Worm (Caenorhabditis elegans) whole organism, young adult: ENCODE measurements around the gene Y66C5A.1.

Source experiments
- B0261.1 ChIP-seq: sonication (generic microtip); optimal IDR thresholded peaks from 2 replicates; lab custom pipeline; 2016; ENCODE audit warnings: mild to moderate bottlenecking, missing genetic modification characterization, moderate library complexity, missing compliant biosample characterization
- C06A6.2 ChIP-seq: fragments of 200-800 bp; sonication (Bioruptor generic); conservative IDR thresholded peaks from 2 replicates; pipeline ENCODE4 v1.3.6; 2022; ENCODE audit warnings: missing genetic modification characterization, missing compliant biosample characterization
- D2030.7 ChIP-seq: fragments of 200-800 bp; sonication (Bioruptor generic); IDR thresholded peaks from 2 replicates; pipeline ENCODE4 v1.3.6; 2022; ENCODE audit warnings: missing genetic modification reagents, missing genetic modification characterization, missing compliant biosample characterization
- F33H1.4 ChIP-seq: fragments of 200-800 bp; sonication (Bioruptor generic); IDR thresholded peaks from 2 replicates; pipeline ENCODE4 v1.3.6; 2022; ENCODE audit warnings: missing genetic modification reagents, missing genetic modification characterization, missing compliant biosample characterization
- F37B4.10 ChIP-seq: fragments of 200-800 bp; sonication (Bioruptor generic); IDR thresholded peaks from 2 replicates; pipeline ENCODE4 v1.3.6; 2022; ENCODE audit warnings: missing genetic modification characterization, missing compliant biosample characterization
- Y56A3A.18 ChIP-seq: fragments of 200-800 bp; sonication (Bioruptor generic); IDR thresholded peaks from 2 replicates; pipeline ENCODE4 v1.3.6; 2022; ENCODE audit warnings: missing genetic modification reagents, missing genetic modification characterization, missing compliant biosample characterization
- ZK185.1 ChIP-seq: sonication (generic microtip); optimal IDR thresholded peaks from 2 replicates; lab custom pipeline; 2016; ENCODE audit warnings: mild to moderate bottlenecking, missing genetic modification characterization, missing compliant biosample characterization; ENCODE audit not compliant: poor library complexity, severe bottlenecking
- atf-7 ChIP-seq: sonication (generic microtip); optimal IDR thresholded peaks from 2 replicates; lab custom pipeline; 2017; ENCODE audit warnings: mild to moderate bottlenecking, missing genetic modification characterization, missing compliant biosample characterization
- attf-3 ChIP-seq: fragments of 200-800 bp; sonication (Bioruptor generic); conservative IDR thresholded peaks from 2 replicates; pipeline ENCODE4 v1.3.6; 2022; ENCODE audit warnings: missing genetic modification reagents, missing genetic modification characterization, missing compliant biosample characterization
- attf-5 ChIP-seq: fragments of 200-800 bp; sonication (Bioruptor generic); optimal IDR thresholded peaks from 2 replicates; lab custom pipeline; 2018; ENCODE audit warnings: mild to moderate bottlenecking, missing genetic modification characterization, missing compliant biosample characterization
- bed-1 ChIP-seq: fragments of 200-800 bp; sonication (Bioruptor generic); IDR thresholded peaks from 2 replicates; pipeline ENCODE4 v1.3.6; 2022; ENCODE audit warnings: missing genetic modification reagents, missing genetic modification characterization, missing compliant biosample characterization
- bed-2 ChIP-seq: fragments of 200-800 bp; sonication (Bioruptor generic); IDR thresholded peaks from 2 replicates; pipeline ENCODE4 v1.3.6; 2022; ENCODE audit warnings: missing genetic modification reagents, missing genetic modification characterization, missing compliant biosample characterization
- ceh-91 ChIP-seq: fragments of 200-800 bp; sonication (Bioruptor generic); IDR thresholded peaks from 2 replicates; pipeline ENCODE4 v1.3.6; 2022; ENCODE audit warnings: missing genetic modification reagents, missing genetic modification characterization, missing compliant biosample characterization
- chd-7 ChIP-seq: sonication (generic microtip); optimal IDR thresholded peaks from 2 replicates; lab custom pipeline; 2016; ENCODE audit warnings: mild to moderate bottlenecking, missing genetic modification characterization, moderate library complexity, missing compliant biosample characterization
- die-1 ChIP-seq: sonication (generic microtip); optimal IDR thresholded peaks from 2 replicates; lab custom pipeline; 2016; ENCODE audit warnings: missing genotype, mild to moderate bottlenecking, missing genetic modification characterization, missing compliant biosample characterization
- dox-1 ChIP-seq: fragments of 200-800 bp; sonication (Bioruptor generic); IDR thresholded peaks from 2 replicates; pipeline ENCODE4 v1.3.6; 2022; ENCODE audit warnings: missing genetic modification reagents, missing genetic modification characterization, missing compliant biosample characterization
- dpff-1 ChIP-seq: sonication (generic microtip); optimal IDR thresholded peaks from 2 replicates; lab custom pipeline; 2017; ENCODE audit warnings: mild to moderate bottlenecking, missing genetic modification characterization, missing compliant biosample characterization
- dpl-1 ChIP-seq: fragments of 150-350 bp; optimal IDR thresholded peaks from 2 replicates; lab custom pipeline; 2014; ENCODE audit warnings: missing biosample characterization, missing genetic modification reagents, missing genetic modification characterization
- egrh-3 ChIP-seq: fragments of 200-800 bp; sonication (Bioruptor generic); IDR thresholded peaks from 2 replicates; pipeline ENCODE4 v1.3.6; 2022; ENCODE audit warnings: missing genetic modification reagents, missing genetic modification characterization, missing compliant biosample characterization
- ekl-4 ChIP-seq: fragments of 200-800 bp; sonication (Bioruptor generic); IDR thresholded peaks from 2 replicates; pipeline ENCODE4 v1.3.6; 2022; ENCODE audit warnings: missing genetic modification reagents, missing genetic modification characterization, missing compliant biosample characterization
- him-1 ChIP-seq: sonication (generic microtip); optimal IDR thresholded peaks from 2 replicates; lab custom pipeline; 2016; ENCODE audit warnings: missing genotype, missing genetic modification reagents, missing genetic modification characterization, missing compliant biosample characterization
- hlh-12 ChIP-seq: sonication (generic microtip); optimal IDR thresholded peaks from 2 replicates; lab custom pipeline; 2016; ENCODE audit warnings: missing genetic modification characterization, missing compliant biosample characterization
- hmg-1.2 ChIP-seq: fragments of 200-800 bp; sonication (Bioruptor generic); IDR thresholded peaks from 2 replicates; pipeline ENCODE4 v1.3.6; 2022; ENCODE audit warnings: missing genetic modification reagents, missing genetic modification characterization, missing compliant biosample characterization
- hmg-20 ChIP-seq: fragments of 200-800 bp; sonication (Bioruptor generic); IDR thresholded peaks from 2 replicates; pipeline ENCODE4 v1.3.6; 2022; ENCODE audit warnings: missing genetic modification reagents, missing genetic modification characterization, missing compliant biosample characterization
- lag-1 ChIP-seq: fragments of 200-800 bp; sonication (Bioruptor generic); IDR thresholded peaks from 2 replicates; pipeline ENCODE4 v1.3.6; 2022; ENCODE audit warnings: missing genetic modification reagents, missing genetic modification characterization, missing compliant biosample characterization
- let-607 ChIP-seq, 2 experiments: fragments of 200-800 bp in 1 of 2; sonication (Bioruptor generic) in 1 of 2; sonication (generic microtip) in 1 of 2; optimal IDR thresholded peaks; 2 replicates each; lab custom pipeline; 2016 to 2018; ENCODE audit warnings: mild to moderate bottlenecking in 2 of 2, missing compliant biosample characterization in 2 of 2, missing genetic modification characterization in 2 of 2, moderate library complexity in 2 of 2, missing genotype in 1 of 2
- lin-35 ChIP-seq, 3 experiments: fragments of 150-350 bp in 2 of 3; sonication (generic microtip) in 1 of 3; optimal IDR thresholded peaks; 2 replicates each; lab custom pipeline; 2014 to 2018; ENCODE audit warnings: missing biosample characterization in 3 of 3, missing genetic modification characterization in 3 of 3, missing genetic modification reagents in 3 of 3
- lin-40 ChIP-seq: sonication (generic microtip); optimal IDR thresholded peaks from 2 replicates; lab custom pipeline; 2016; ENCODE audit warnings: missing genetic modification characterization, mild to moderate bottlenecking, missing compliant biosample characterization, missing genotype, missing genetic modification reagents
- lir-1 ChIP-seq: fragments of 200-800 bp; sonication (Bioruptor generic); conservative IDR thresholded peaks from 2 replicates; pipeline ENCODE4 v1.3.6; 2022; ENCODE audit warnings: missing genetic modification reagents, missing genetic modification characterization, missing compliant biosample characterization
- madf-10 ChIP-seq: sonication (generic microtip); optimal IDR thresholded peaks from 2 replicates; lab custom pipeline; 2016; ENCODE audit warnings: mild to moderate bottlenecking, missing genetic modification characterization, missing compliant biosample characterization
- madf-3 ChIP-seq: fragments of 200-800 bp; sonication (Bioruptor generic); IDR thresholded peaks from 2 replicates; pipeline ENCODE4 v1.3.6; 2022; ENCODE audit warnings: missing genetic modification reagents, missing genetic modification characterization, missing compliant biosample characterization
- madf-6 ChIP-seq: fragments of 200-800 bp; sonication (Bioruptor generic); IDR thresholded peaks from 2 replicates; pipeline ENCODE4 v1.3.6; 2022; ENCODE audit warnings: missing genetic modification reagents, missing genetic modification characterization, missing compliant biosample characterization
- mcd-1 ChIP-seq: fragments of 200-800 bp; sonication (Bioruptor generic); IDR thresholded peaks from 2 replicates; pipeline ENCODE4 v1.3.6; 2022; ENCODE audit warnings: missing genetic modification reagents, missing genetic modification characterization, missing compliant biosample characterization
- mes-4 ChIP-seq: sonication (generic microtip); optimal IDR thresholded peaks from 2 replicates; lab custom pipeline; 2016; ENCODE audit warnings: missing genotype, missing genetic modification characterization, missing compliant biosample characterization
- nfyb-1 ChIP-seq: fragments of 200-800 bp; sonication (Bioruptor generic); IDR thresholded peaks from 2 replicates; pipeline ENCODE4 v1.3.6; 2022; ENCODE audit warnings: missing genetic modification reagents, missing genetic modification characterization, missing compliant biosample characterization
- nhr-179 ChIP-seq: sonication (generic microtip); optimal IDR thresholded peaks from 2 replicates; lab custom pipeline; 2016; ENCODE audit warnings: mild to moderate bottlenecking, missing genetic modification characterization, missing compliant biosample characterization
- nhr-27 ChIP-seq: fragments of 200-800 bp; sonication (Bioruptor generic); optimal IDR thresholded peaks from 2 replicates; lab custom pipeline; 2018; ENCODE audit warnings: mild to moderate bottlenecking, missing genetic modification characterization, moderate library complexity, missing compliant biosample characterization
- nhr-80 ChIP-seq: sonication (generic microtip); optimal IDR thresholded peaks from 2 replicates; lab custom pipeline; 2016; ENCODE audit warnings: missing genetic modification characterization, missing compliant biosample characterization
- rcor-1 ChIP-seq: fragments of 200-800 bp; sonication (Bioruptor generic); IDR thresholded peaks from 2 replicates; pipeline ENCODE4 v1.3.6; 2022; ENCODE audit warnings: missing genetic modification reagents, missing genetic modification characterization, missing compliant biosample characterization
- repo-1 ChIP-seq: sonication (generic microtip); optimal IDR thresholded peaks from 2 replicates; lab custom pipeline; 2017; ENCODE audit warnings: mild to moderate bottlenecking, missing genetic modification characterization, missing compliant biosample characterization
- sea-2 ChIP-seq: fragments of 200-800 bp; sonication (Bioruptor generic); IDR thresholded peaks from 2 replicates; pipeline ENCODE4 v1.3.6; 2022; ENCODE audit warnings: missing genetic modification characterization, missing compliant biosample characterization
- snpc-1.3 ChIP-seq: sonication (generic microtip); optimal IDR thresholded peaks from 2 replicates; lab custom pipeline; 2017; ENCODE audit warnings: missing genetic modification characterization, mild to moderate bottlenecking, missing compliant biosample characterization, antibody characterized with exemption, moderate library complexity, missing genotype, missing genetic modification reagents; ENCODE audit not compliant: insufficient read depth
- snpc-4 ChIP-seq, 5 experiments: fragments of 150-350 bp in 1 of 5; sonication (generic microtip) in 4 of 5; optimal IDR thresholded peaks; 2 replicates each; lab custom pipeline; 2014 to 2018; ENCODE audit warnings: missing genetic modification characterization in 5 of 5, missing biosample characterization in 3 of 5, antibody characterized with exemption in 2 of 5, mild to moderate bottlenecking in 2 of 5, missing compliant biosample characterization in 2 of 5, missing genotype in 2 of 5, moderate library complexity in 2 of 5, missing genetic modification reagents in 1 of 5
- unc-62 ChIP-seq: fragments of 150-350 bp; optimal IDR thresholded peaks from 2 replicates; lab custom pipeline; 2014; ENCODE audit warnings: missing biosample characterization, missing genetic modification reagents, missing genetic modification characterization
- ztf-18 ChIP-seq: sonication (generic microtip); optimal IDR thresholded peaks from 2 replicates; lab custom pipeline; 2016; ENCODE audit warnings: missing genotype, mild to moderate bottlenecking, missing genetic modification characterization, missing compliant biosample characterization
- ztf-3 ChIP-seq: fragments of 200-800 bp; sonication (Bioruptor generic); optimal IDR thresholded peaks from 2 replicates; lab custom pipeline; 2018; ENCODE audit warnings: mild to moderate bottlenecking, missing genetic modification characterization, missing compliant biosample characterization

Gene Y66C5A.1

ce11 chrX:14480248-14480647, 24.9 kb upstream of the Y66C5A.1 start, which contains the start of gene gfi-3 (continued):
- peak; percentile 69 for TF ChIP-seq mcd-1 (GFP tag; lab: Robert Waterston, UW)
- peak; percentile 84 for TF ChIP-seq lin-40 (tag; lab: Kevin White, UChicago)
- TF ChIP-seq madf-3 (GFP tag; lab: Robert Waterston, UW): 0 out of 2 replicates have a peak, but pooled peaks have one; percentile 20
- TF ChIP-seq egrh-3 (GFP tag; lab: Robert Waterston, UW): no peak
- no peak for TF ChIP-seq dpl-1
- TF ChIP-seq madf-6: no peak
- peak; percentile 72 for TF ChIP-seq hmg-20 (GFP tag; lab: Robert Waterston, UW)
- TF ChIP-seq repo-1: no peak
- peak; percentile 65 for TF ChIP-seq ZK185.1 (tag; lab: Kevin White, UChicago)
- TF ChIP-seq F37B4.10 (GFP tag; lab: Robert Waterston, UW): no peak
- peak; percentile 32 for TF ChIP-seq B0261.1 (tag; lab: Kevin White, UChicago)
- no peak for TF ChIP-seq snpc-4 (GFP tag; optimal IDR thresholded peaks at IDR 0.05; lab: Kevin White, UChicago)
- TF ChIP-seq snpc-4 (tag; optimal IDR thresholded peaks at IDR 0.05; lab: Kevin White, UChicago): peak; percentile 67 to 92 (median 89)
- TF ChIP-seq atf-7 (tag; lab: Kevin White, UChicago): no peak
- TF ChIP-seq C06A6.2 (GFP tag; lab: Robert Waterston, UW): 0 out of 2 replicates have a peak, but pooled peaks have one; percentile 33
- TF ChIP-seq dpff-1 (tag; lab: Kevin White, UChicago): no peak
- no peak for TF ChIP-seq sea-2
- no peak for TF ChIP-seq attf-3 (GFP tag; lab: Robert Waterston, UW)
- TF ChIP-seq nhr-179 (tag; lab: Kevin White, UChicago): no peak
- peak in 1 of 2 experiments; percentile 11 for TF ChIP-seq let-607 (tag; optimal IDR thresholded peaks at IDR 0.05; lab: Kevin White, UChicago)
- TF ChIP-seq hmg-1.2 (GFP tag; lab: Robert Waterston, UW): peak; percentile 79
- TF ChIP-seq bed-1 (GFP tag; lab: Robert Waterston, UW): no peak
- TF ChIP-seq lir-1 (GFP tag; lab: Robert Waterston, UW): no peak
- TF ChIP-seq ceh-91 (GFP tag; lab: Robert Waterston, UW): no peak
- TF ChIP-seq attf-5 (GFP tag; lab: Kevin White, UChicago): peak; percentile 74
- peak; percentile 94 for TF ChIP-seq ztf-18 (tag; lab: Kevin White, UChicago)
- peak; percentile 70 for TF ChIP-seq nhr-80
- TF ChIP-seq ekl-4 (GFP tag; lab: Robert Waterston, UW): no peak
- TF ChIP-seq hlh-12 (tag; lab: Kevin White, UChicago): no peak
- 0 out of 2 replicates have a peak, but pooled peaks have one; percentile 50 for TF ChIP-seq nfyb-1 (GFP tag; lab: Robert Waterston, UW)
- TF ChIP-seq F33H1.4: no peak
- TF ChIP-seq rcor-1: 0 out of 2 replicates have a peak, but pooled peaks have one; percentile 32
- peak; percentile 25 for TF ChIP-seq madf-10

DNA sequence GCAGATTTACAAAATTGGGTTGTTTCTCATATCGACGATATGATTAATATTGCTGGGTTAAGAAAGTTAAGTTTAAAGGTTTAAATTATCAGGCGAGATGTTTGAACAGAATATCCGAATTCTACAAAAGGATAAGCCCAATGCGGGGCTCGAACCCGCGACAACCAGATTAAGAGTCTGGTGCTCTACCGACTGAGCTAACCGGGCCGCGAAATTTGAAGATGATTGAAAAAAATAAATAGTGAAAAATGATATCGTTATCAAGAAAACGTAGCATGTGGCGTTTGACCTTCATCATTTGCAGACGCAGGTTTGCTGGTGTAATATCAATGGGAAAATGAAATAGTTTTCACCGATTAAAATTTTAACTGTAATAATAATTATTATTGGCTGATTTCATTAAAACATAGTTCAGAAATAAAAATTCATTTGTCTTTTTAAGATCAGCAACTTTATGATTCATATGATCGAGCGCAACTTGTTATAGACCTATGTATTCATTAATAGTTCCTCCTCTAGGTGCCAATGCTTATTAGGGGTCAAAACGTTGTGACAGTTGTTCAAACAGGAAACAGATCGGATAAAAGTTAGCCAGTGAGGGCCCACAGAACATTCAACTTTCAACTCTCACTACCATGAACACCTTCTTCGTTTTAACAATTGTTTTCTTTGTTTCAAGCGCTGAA, 23.6 kb upstream of the Y66C5A.1 start, which contains the start of gene M163.11:
Gene M163.11, plus strand, starts transcription at position 636 of the 686 bp plus-strand sequence.
- TF ChIP-seq unc-62 (no peak), hmg-1.2 (GFP tag; lab: Robert Waterston, UW) (peak; percentile 69), lag-1 (GFP tag; lab: Robert Waterston, UW) (no peak), B0261.1 (tag; lab: Kevin White, UChicago) (peak; percentile 82), Y56A3A.18 (GFP tag; lab: Robert Waterston, UW) (peak; percentile 65), lin-35 (GFP tag; optimal IDR thresholded peaks at IDR 0.05; lab: Kevin White, UChicago) (peak in 1 of 3 experiments; percentile 62), bed-2 (GFP tag; lab: Robert Waterston, UW) (no peak), attf-3 (GFP tag; lab: Robert Waterston, UW) (0 out of 2 replicates have a peak, but pooled peaks have one; percentile 17), nhr-27 (peak; percentile 44), mes-4 (tag; lab: Kevin White, UChicago) (peak; percentile 61), D2030.7 (peak; percentile 69), madf-10 (peak; percentile 39), ztf-3 (GFP tag; lab: Kevin White, UChicago) (no peak), die-1 (tag; lab: Kevin White, UChicago) (peak; percentile 92), chd-7 (tag; lab: Kevin White, UChicago) (peak; percentile 61), snpc-1.3 (peak; percentile 63), snpc-4 (GFP tag; optimal IDR thresholded peaks at IDR 0.05; lab: Kevin White, UChicago) (peak; percentile 57), snpc-4 (tag; optimal IDR thresholded peaks at IDR 0.05; lab: Kevin White, UChicago) (peak; percentile 8 to 78 (median 44)), him-1 (peak; percentile 14), dox-1 (GFP tag; lab: Robert Waterston, UW) (peak; percentile 75)
